Fruit fly (Drosophila melanogaster): ENCODE measurements around the gene CG33124.

- TF ChIP-seq CTCF (optimal IDR thresholded peaks at IDR 0.05), result no peak
- TF ChIP-seq CG8478 (optimal IDR thresholded peaks at IDR 0.05), result no peak
Observed at dm6 chr2L:2196590-2197474, 12.1 kb downstream of the CG33124 start.

All from S2 (cell line).